Worm (Caenorhabditis elegans) whole organism, L3 larva: ENCODE data around the gene F32G8.2.
A peak's percentile ranks its signal among the peaks of the same experiment; 100 is the strongest.

Source experiments
- R02D3.7 ChIP-seq: fragments of 150-350 bp; optimal IDR thresholded peaks from 2 replicates; lab custom pipeline; 2014; ENCODE audit warnings: missing biosample characterization, missing genetic modification characterization
- ZK546.5 ChIP-seq: sonication (generic microtip); optimal IDR thresholded peaks from 2 replicates; lab custom pipeline; 2017; ENCODE audit warnings: missing biosample characterization, missing genetic modification characterization
- ama-1 ChIP-seq: fragments of 150-350 bp; optimal IDR thresholded peaks from 2 replicates; lab custom pipeline; 2018
- ceh-82 ChIP-seq: fragments of 150-350 bp; optimal IDR thresholded peaks from 2 replicates; lab custom pipeline; 2014; ENCODE audit warnings: missing biosample characterization, missing genetic modification characterization
- ceh-9 ChIP-seq: sonication (generic microtip); optimal IDR thresholded peaks from 2 replicates; lab custom pipeline; 2018; ENCODE audit warnings: missing biosample characterization, missing genetic modification characterization
- daf-12 ChIP-seq: fragments of 150-350 bp; optimal IDR thresholded peaks from 2 replicates; lab custom pipeline; 2014; ENCODE audit warnings: missing biosample characterization, missing genetic modification reagents, missing genetic modification characterization
- egl-27 ChIP-seq: sonication (generic microtip); optimal IDR thresholded peaks from 4 replicates; lab custom pipeline; 2017; ENCODE audit warnings: missing biosample characterization, missing genetic modification reagents, missing genetic modification characterization
- egl-5 ChIP-seq: fragments of 150-350 bp; optimal IDR thresholded peaks from 2 replicates; lab custom pipeline; 2017; ENCODE audit warnings: missing biosample characterization, missing genetic modification reagents, missing genetic modification characterization, inconsistent platforms
- elt-1 ChIP-seq: fragments of 150-350 bp; optimal IDR thresholded peaks from 2 replicates; lab custom pipeline; 2014; ENCODE audit warnings: missing biosample characterization, missing genetic modification characterization
- elt-2 ChIP-seq: sonication (generic microtip); optimal IDR thresholded peaks from 2 replicates; lab custom pipeline; 2016; ENCODE audit warnings: missing genetic modification reagents, mild to moderate bottlenecking, missing genetic modification characterization, missing compliant biosample characterization
- elt-3 ChIP-seq, 3 experiments: fragments of 150-350 bp in 1 of 3; sonication (generic microtip) in 2 of 3; optimal IDR thresholded peaks; 2 replicates in 2 of 3; 4 replicates in 1 of 3; lab custom pipeline; 2014 to 2017; ENCODE audit warnings: missing biosample characterization in 3 of 3, missing genetic modification characterization in 3 of 3
- eor-1 ChIP-seq, 2 experiments: fragments of 150-350 bp; optimal IDR thresholded peaks; 2 replicates each; lab custom pipeline; 2014 to 2018; ENCODE audit warnings: missing biosample characterization in 2 of 2, missing genetic modification characterization in 2 of 2
- fkh-10 ChIP-seq: sonication (generic microtip); optimal IDR thresholded peaks from 2 replicates; lab custom pipeline; 2017; ENCODE audit warnings: missing biosample characterization, missing genetic modification reagents, missing genetic modification characterization
- fkh-2 ChIP-seq: fragments of 150-350 bp; optimal IDR thresholded peaks from 2 replicates; lab custom pipeline; 2014; ENCODE audit warnings: missing biosample characterization, missing genetic modification reagents, missing genetic modification characterization
- fos-1 ChIP-seq: fragments of 150-350 bp; optimal IDR thresholded peaks from 2 replicates; lab custom pipeline; 2014; ENCODE audit warnings: missing biosample characterization, missing genetic modification characterization
- hmg-11 ChIP-seq: sonication (generic microtip); optimal IDR thresholded peaks from 2 replicates; lab custom pipeline; 2016; ENCODE audit warnings: missing genetic modification characterization, missing compliant biosample characterization
- jun-1 ChIP-seq: fragments of 150-350 bp; optimal IDR thresholded peaks from 2 replicates; lab custom pipeline; 2014; ENCODE audit warnings: missing biosample characterization, missing genetic modification reagents, missing genetic modification characterization
- lin-15B ChIP-seq: fragments of 150-350 bp; optimal IDR thresholded peaks from 2 replicates; lab custom pipeline; 2014; ENCODE audit warnings: missing biosample characterization, missing genetic modification characterization
- mdl-1 ChIP-seq: fragments of 150-350 bp; optimal IDR thresholded peaks from 2 replicates; lab custom pipeline; 2014; ENCODE audit warnings: missing biosample characterization, missing genetic modification characterization
- mml-1 ChIP-seq: fragments of 150-350 bp; sonication (generic microtip); optimal IDR thresholded peaks from 3 replicates; lab custom pipeline; 2014; ENCODE audit warnings: missing biosample characterization, missing genetic modification characterization
- nfya-1 ChIP-seq: sonication (generic microtip); optimal IDR thresholded peaks from 2 replicates; lab custom pipeline; 2017; ENCODE audit warnings: missing genetic modification characterization, mild to moderate bottlenecking, missing compliant biosample characterization, antibody characterized with exemption, moderate library complexity; ENCODE audit not compliant: insufficient read depth
- nhr-11 ChIP-seq: fragments of 150-350 bp; optimal IDR thresholded peaks from 2 replicates; lab custom pipeline; 2014; ENCODE audit warnings: missing biosample characterization, missing genetic modification characterization
- nhr-12 ChIP-seq: fragments of 150-350 bp; optimal IDR thresholded peaks from 2 replicates; lab custom pipeline; 2014; ENCODE audit warnings: missing biosample characterization, missing genetic modification characterization
- nhr-23 ChIP-seq: fragments of 150-350 bp; optimal IDR thresholded peaks from 2 replicates; lab custom pipeline; 2014; ENCODE audit warnings: missing biosample characterization, missing genetic modification reagents, missing genetic modification characterization
- nhr-237 ChIP-seq: fragments of 150-350 bp; optimal IDR thresholded peaks from 2 replicates; lab custom pipeline; 2014; ENCODE audit warnings: missing biosample characterization, missing genetic modification characterization
- nhr-25 ChIP-seq: sonication (generic microtip); optimal IDR thresholded peaks from 2 replicates; lab custom pipeline; 2017; ENCODE audit warnings: missing biosample characterization, missing genetic modification characterization
- nhr-43 ChIP-seq: sonication (generic microtip); optimal IDR thresholded peaks from 2 replicates; lab custom pipeline; 2016; ENCODE audit warnings: mild to moderate bottlenecking, missing genetic modification characterization, missing compliant biosample characterization; ENCODE audit not compliant: poor library complexity, severe bottlenecking
- nhr-67 ChIP-seq: fragments of 150-350 bp; optimal IDR thresholded peaks from 2 replicates; lab custom pipeline; 2014; ENCODE audit warnings: missing biosample characterization, missing genetic modification characterization
- nhr-76 ChIP-seq: fragments of 150-350 bp; sonication (generic microtip); optimal IDR thresholded peaks from 5 replicates; lab custom pipeline; 2014; ENCODE audit warnings: missing biosample characterization, missing genetic modification characterization
- nhr-77 ChIP-seq: fragments of 150-350 bp; optimal IDR thresholded peaks from 2 replicates; lab custom pipeline; 2014; ENCODE audit warnings: missing biosample characterization, missing genetic modification characterization
- pha-4 ChIP-seq: fragments of 150-350 bp; optimal IDR thresholded peaks from 2 replicates; lab custom pipeline; 2014; ENCODE audit warnings: missing biosample characterization, missing genetic modification reagents, missing genetic modification characterization
- pqm-1 ChIP-seq: fragments of 150-350 bp; optimal IDR thresholded peaks from 2 replicates; lab custom pipeline; 2017; ENCODE audit warnings: missing biosample characterization, missing genetic modification characterization, inconsistent platforms
- sea-2 ChIP-seq: fragments of 150-350 bp; sonication (generic microtip); optimal IDR thresholded peaks from 4 replicates; lab custom pipeline; 2014; ENCODE audit warnings: missing biosample characterization, missing genetic modification reagents, missing genetic modification characterization
- snpc-4 ChIP-seq: fragments of 150-350 bp; optimal IDR thresholded peaks from 2 replicates; lab custom pipeline; 2014; ENCODE audit warnings: missing biosample characterization, missing genetic modification characterization
- unc-39 ChIP-seq: sonication (generic microtip); optimal IDR thresholded peaks from 4 replicates; lab custom pipeline; 2017; ENCODE audit warnings: missing biosample characterization, missing genetic modification characterization
- unc-62 ChIP-seq: fragments of 150-350 bp; sonication (generic microtip); optimal IDR thresholded peaks from 4 replicates; lab custom pipeline; 2014; ENCODE audit warnings: missing biosample characterization, missing genetic modification reagents, missing genetic modification characterization
- ztf-11 ChIP-seq: fragments of 150-350 bp; optimal IDR thresholded peaks from 2 replicates; lab custom pipeline; 2014; ENCODE audit warnings: missing biosample characterization, missing genetic modification characterization
- ztf-4 ChIP-seq: fragments of 150-350 bp; optimal IDR thresholded peaks from 2 replicates; lab custom pipeline; 2014; ENCODE audit warnings: missing biosample characterization, missing genetic modification characterization

The F32G8.2 gene

DNA sequence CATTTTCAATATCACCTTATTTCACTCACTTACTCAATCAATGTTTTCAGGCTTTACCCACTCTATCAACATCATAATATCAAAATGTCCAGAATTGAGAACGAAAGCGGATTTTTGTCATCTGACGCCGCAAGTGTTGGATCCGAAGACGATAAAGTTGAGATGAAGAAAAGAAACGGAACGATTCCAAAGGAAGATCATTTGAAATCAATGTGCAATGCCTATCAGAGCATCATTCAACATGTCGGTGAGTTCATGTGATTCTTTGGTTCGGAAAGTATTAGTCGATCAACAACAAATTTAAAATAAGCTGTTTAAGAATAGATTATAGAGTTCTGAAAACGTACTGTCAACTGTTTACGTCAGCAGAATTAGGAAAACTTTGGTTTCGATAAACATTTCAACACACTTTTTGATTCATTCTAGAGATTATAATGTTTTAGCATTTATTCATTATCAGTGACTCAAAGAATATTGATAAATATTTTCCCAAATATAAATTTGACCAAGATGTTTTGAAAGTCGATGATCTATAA is 15.1 kb downstream of the F32G8.2 start, which contains the start of gene cat-4:
cat-4 (plus strand) TSS at position 51 of the 536 bp plus-strand sequence.
- TF ChIP-seq ama-1 (lab: Kevin White, UChicago), result no peak
- peak; percentile 8 for TF ChIP-seq jun-1 (tag; lab: Kevin White, UChicago)
- TF ChIP-seq nhr-43 (tag; lab: Kevin White, UChicago), result no peak
- peak; percentile 79 for TF ChIP-seq elt-2 (tag; lab: Kevin White, UChicago)
- TF ChIP-seq pqm-1 (tag; lab: Kevin White, UChicago), result peak; percentile 68
- no peak for TF ChIP-seq ztf-4 (tag; lab: Kevin White, UChicago)
- TF ChIP-seq, all 47 proteins: peak for 3

DNA sequence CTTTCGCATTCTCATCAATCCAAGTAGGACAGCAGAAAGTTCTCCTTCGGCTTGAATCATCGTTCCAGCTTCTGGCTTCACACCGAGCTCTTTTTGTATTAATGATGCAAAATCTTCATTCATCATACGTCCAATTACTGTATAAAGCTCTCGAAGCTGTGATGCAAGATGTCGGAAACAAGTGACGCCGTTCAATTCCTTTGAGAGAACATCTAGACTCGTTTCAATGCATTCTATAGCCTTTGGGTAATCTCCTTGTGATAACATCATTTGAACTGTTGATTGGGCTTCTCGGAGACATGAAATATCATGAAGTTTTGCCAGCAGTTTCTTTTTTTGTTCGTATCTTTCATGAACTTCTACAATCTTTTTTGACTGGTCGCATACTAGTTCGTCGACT is 18.7 kb downstream of the F32G8.2 start:
- TF ChIP-seq nhr-76 (tag; lab: Kevin White, UChicago) (no peak), snpc-4 (tag; lab: Kevin White, UChicago) (no peak), nhr-23 (tag; lab: Kevin White, UChicago) (no peak), nhr-77 (no peak), ZK546.5 (tag; lab: Kevin White, UChicago) (no peak), ceh-9 (tag; lab: Kevin White, UChicago) (no peak), ztf-11 (no peak), lin-15B (tag; lab: Kevin White, UChicago) (no peak), fkh-10 (no peak), nhr-237 (tag; lab: Kevin White, UChicago) (no peak), nhr-67 (tag; lab: Kevin White, UChicago) (no peak)

DNA sequence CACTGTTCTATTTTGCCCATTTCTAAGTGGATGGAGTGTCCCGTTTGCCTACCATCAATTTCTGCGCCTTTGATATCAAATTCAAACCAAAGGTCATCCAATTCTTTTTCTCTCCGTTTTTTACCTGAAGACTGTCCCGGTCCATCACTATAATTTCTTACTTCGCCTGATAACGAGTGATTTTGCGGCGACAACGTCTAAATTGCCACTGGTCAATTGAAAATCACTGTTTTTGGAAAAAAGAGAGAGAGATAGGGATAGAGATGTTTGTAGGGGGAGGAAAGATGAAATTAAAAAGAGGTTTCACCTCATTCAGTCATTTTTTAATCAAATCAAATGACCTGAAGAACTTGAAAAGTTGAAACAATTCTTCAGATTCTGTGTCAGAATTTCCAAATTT is 21.7 kb downstream of the F32G8.2 start:
- TF ChIP-seq ceh-82 (tag; lab: Kevin White, UChicago), result no peak
- TF ChIP-seq elt-3 (tag; optimal IDR thresholded peaks at IDR 0.05; lab: Kevin White, UChicago), result peak in 1 of 3 experiments; percentile 1

DNA sequence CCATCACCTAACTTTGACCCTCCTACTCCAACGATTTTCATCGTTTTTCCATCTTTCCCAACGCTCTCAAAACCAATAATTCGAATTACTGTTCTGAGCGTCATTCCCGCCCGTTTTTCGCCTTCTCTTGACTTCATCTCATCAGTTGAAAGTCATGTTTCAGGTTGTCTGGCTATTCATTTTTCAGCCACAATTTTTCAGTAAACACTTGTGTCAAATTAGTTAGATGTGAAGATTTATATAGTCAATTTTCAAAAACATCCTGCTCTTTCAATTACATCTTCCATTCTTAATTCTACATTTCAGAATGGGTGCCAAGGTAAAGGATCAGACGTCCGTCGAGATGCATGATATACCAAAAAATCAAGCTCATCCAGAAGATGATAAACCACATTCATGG is 22.8 kb downstream of the F32G8.2 start, which contains the start of gene del-6:
del-6 (plus strand) TSS at position 301 of the 400 bp plus-strand sequence.
- TF ChIP-seq egl-5 (no peak), nhr-25 (tag; lab: Kevin White, UChicago) (no peak), eor-1 (tag; optimal IDR thresholded peaks at IDR 0.05; lab: Kevin White, UChicago) (no peak), fkh-2 (no peak), hmg-11 (no peak), nhr-11 (tag; lab: Kevin White, UChicago) (no peak), daf-12 (no peak), ztf-4 (tag; lab: Kevin White, UChicago) (no peak), nhr-12 (tag; lab: Kevin White, UChicago) (no peak), unc-39 (tag; lab: Kevin White, UChicago) (no peak), elt-2 (tag; lab: Kevin White, UChicago) (no peak), ceh-9 (tag; lab: Kevin White, UChicago) (no peak), nhr-67 (tag; lab: Kevin White, UChicago) (no peak), mml-1 (tag; lab: Kevin White, UChicago) (no peak), R02D3.7 (tag; lab: Kevin White, UChicago) (no peak), ceh-82 (tag; lab: Kevin White, UChicago) (no peak), fos-1 (no peak), elt-1 (tag; lab: Kevin White, UChicago) (no peak)

DNA sequence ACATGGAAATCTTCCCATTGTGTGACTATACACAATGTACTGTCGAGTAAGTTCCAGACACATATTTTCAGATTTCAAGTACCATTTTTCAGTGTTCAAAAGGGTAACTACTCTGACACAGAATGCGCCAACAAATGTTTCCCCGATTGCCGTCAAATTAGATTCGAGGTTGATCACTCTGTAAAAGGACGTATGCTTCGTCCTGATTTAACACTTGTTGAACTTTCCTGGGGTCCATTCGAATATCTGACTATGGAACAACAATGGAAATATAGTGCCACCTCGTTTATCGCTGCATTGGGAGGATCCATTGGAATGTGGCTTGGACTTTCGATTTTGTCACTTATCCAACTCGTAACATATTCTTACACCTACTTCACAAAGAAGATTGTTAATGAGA is 24.4 kb downstream of the F32G8.2 start:
- TF ChIP-seq nhr-11 (tag; lab: Kevin White, UChicago) (no peak), ama-1 (lab: Kevin White, UChicago) (no peak), mdl-1 (no peak), pha-4 (tag; lab: Kevin White, UChicago) (no peak), nhr-67 (tag; lab: Kevin White, UChicago) (no peak), nfya-1 (tag; lab: Kevin White, UChicago) (no peak), mml-1 (tag; lab: Kevin White, UChicago) (no peak), sea-2 (GFP tag; lab: Kevin White, UChicago) (no peak), daf-12 (no peak), unc-62 (no peak), egl-5 (no peak), pqm-1 (tag; lab: Kevin White, UChicago) (no peak), egl-27 (tag; lab: Kevin White, UChicago) (no peak), nhr-77 (no peak)
